Fruit fly (Drosophila melanogaster) whole organism: ENCODE results near the gene CG45073.

Source experiments
- CG8478 ChIP-seq: fragments of >200 bp; optimal IDR thresholded peaks from 2 replicates; lab custom pipeline; 2018; ENCODE audit warnings: inconsistent platforms
- EcR ChIP-seq, 2 experiments: fragments of >200 bp; optimal IDR thresholded peaks; 2 replicates each; lab custom pipeline; 2017; ENCODE audit warnings: missing biosample characterization in 2 of 2, missing genetic modification characterization in 2 of 2, missing genetic modification reagents in 2 of 2

dm6 chr3R:30109380-30109779, 15.2 kb downstream of the CG45073 start:
- no peak for TF ChIP-seq CG8478
- TF ChIP-seq EcR (GFP tag; optimal IDR thresholded peaks at IDR 0.05; lab: Kevin White, UChicago) = no peak
